Fruit fly (Drosophila melanogaster) whole organism, embryonic: ENCODE measurements around the gene CG7987.

Experiments used
- Awh ChIP-seq: fragments of 200-800 bp; sonication (Bioruptor generic); IDR thresholded peaks from 2 replicates; pipeline ENCODE4, ENCODE4 v1.3.6; 2022; ENCODE audit warnings: missing biosample characterization, missing genetic modification characterization
- BEAF-32 ChIP-seq: fragments of 200-800 bp; sonication (Bioruptor generic); optimal IDR thresholded peaks from 3 replicates; lab custom pipeline; 2017; ENCODE audit warnings: missing biosample characterization, missing genetic modification characterization, mild to moderate bottlenecking, moderate library complexity, missing genetic modification reagents
- CG1024 ChIP-seq: fragments of 200-800 bp; sonication (Bioruptor generic); IDR thresholded peaks from 2 replicates; pipeline ENCODE4 v1.3.6; 2022; ENCODE audit warnings: missing biosample characterization, missing genetic modification characterization
- CG11093 ChIP-seq: fragments of 200-800 bp; sonication (Bioruptor generic); IDR thresholded peaks from 3 replicates; pipeline ENCODE4 v1.3.6; 2022; ENCODE audit warnings: missing biosample characterization, missing genetic modification characterization
- CG12104 ChIP-seq: fragments of 200-800 bp; sonication (Bioruptor generic); optimal IDR thresholded peaks from 3 replicates; lab custom pipeline; 2016; ENCODE audit warnings: missing biosample characterization, missing genetic modification characterization
- CG12942 ChIP-seq: fragments of 200-800 bp; sonication (Bioruptor generic); optimal IDR thresholded peaks from 3 replicates; lab custom pipeline; 2016; ENCODE audit warnings: missing biosample characterization, missing genetic modification characterization
- CG17385 ChIP-seq: fragments of 200-800 bp; sonication (Bioruptor generic); optimal IDR thresholded peaks from 3 replicates; lab custom pipeline; 2018; ENCODE audit warnings: missing biosample characterization, mild to moderate bottlenecking, missing genetic modification characterization
- CG17568 ChIP-seq: fragments of 200-800 bp; sonication (Bioruptor generic); optimal IDR thresholded peaks from 2 replicates; lab custom pipeline; 2018; ENCODE audit warnings: missing biosample characterization, mild to moderate bottlenecking, missing genetic modification characterization, moderate library complexity
- CG17829 ChIP-seq: fragments of 200-800 bp; optimal IDR thresholded peaks from 2 replicates; lab custom pipeline; 2019; ENCODE audit warnings: missing biosample characterization, mild to moderate bottlenecking, missing genetic modification characterization, moderate library complexity
- CG18619 ChIP-seq: fragments of 200-800 bp; sonication (Bioruptor generic); optimal IDR thresholded peaks from 3 replicates; lab custom pipeline; 2017; ENCODE audit warnings: missing biosample characterization, mild to moderate bottlenecking, missing genetic modification characterization
- CG2199 ChIP-seq: fragments of 200-800 bp; sonication (Bioruptor generic); IDR thresholded peaks from 3 replicates; pipeline ENCODE4 v1.3.6; 2022; ENCODE audit warnings: missing biosample characterization, missing genetic modification characterization
- CG31224 ChIP-seq: fragments of 200-800 bp; sonication (Bioruptor generic); IDR thresholded peaks from 2 replicates; pipeline ENCODE4 v1.3.6; 2022; ENCODE audit warnings: missing biosample characterization, missing genetic modification characterization
- CG32532 ChIP-seq: fragments of 200-800 bp; sonication (Bioruptor generic); IDR thresholded peaks from 2 replicates; pipeline ENCODE4 v1.3.6; 2022; ENCODE audit warnings: missing biosample characterization, missing genetic modification characterization
- CG3726 ChIP-seq: fragments of 200-800 bp; sonication (Bioruptor generic); IDR thresholded peaks from 3 replicates; pipeline ENCODE4, ENCODE4 v1.3.6; 2022; ENCODE audit warnings: missing biosample characterization, missing genetic modification characterization
- CG43689 ChIP-seq: fragments of 200-800 bp; sonication (Bioruptor generic); IDR thresholded peaks from 2 replicates; pipeline ENCODE4 v1.3.6; 2022; ENCODE audit warnings: missing biosample characterization, missing genetic modification characterization
- CG4854 ChIP-seq: fragments of 200-800 bp; sonication (Bioruptor generic); optimal IDR thresholded peaks from 2 replicates; lab custom pipeline; 2016; ENCODE audit warnings: missing biosample characterization, missing genetic modification characterization, inconsistent platforms
- CG6854 ChIP-seq: fragments of 200-800 bp; sonication (Bioruptor generic); optimal IDR thresholded peaks from 3 replicates; lab custom pipeline; 2017; ENCODE audit warnings: missing biosample characterization, mild to moderate bottlenecking, missing genetic modification characterization
- CG9437 ChIP-seq: fragments of 200-800 bp; sonication (Bioruptor generic); optimal IDR thresholded peaks from 2 replicates; lab custom pipeline; 2018; ENCODE audit warnings: missing biosample characterization, mild to moderate bottlenecking, missing genetic modification characterization
- Camta ChIP-seq: fragments of 200-800 bp; sonication (Bioruptor generic); optimal IDR thresholded peaks from 2 replicates; lab custom pipeline; 2016; ENCODE audit warnings: missing biosample characterization, missing genetic modification characterization
- Fer2 ChIP-seq: fragments of 200-800 bp; sonication (Bioruptor generic); optimal IDR thresholded peaks from 2 replicates; lab custom pipeline; 2018; ENCODE audit warnings: missing biosample characterization, mild to moderate bottlenecking, missing genetic modification characterization, moderate library complexity
- Hand ChIP-seq: fragments of 200-800 bp; sonication (Bioruptor generic); optimal IDR thresholded peaks from 2 replicates; lab custom pipeline; 2017; ENCODE audit warnings: mild to moderate bottlenecking, missing biosample characterization, missing genetic modification reagents, missing genetic modification characterization
- Myb ChIP-seq: fragments of 200-800 bp; sonication (Bioruptor generic); optimal IDR thresholded peaks from 2 replicates; lab custom pipeline; 2016; ENCODE audit warnings: missing biosample characterization, missing genetic modification characterization
- NC2α ChIP-seq: fragments of 200-800 bp; sonication (Bioruptor generic); optimal IDR thresholded peaks from 2 replicates; lab custom pipeline; 2016; ENCODE audit warnings: missing biosample characterization, missing genetic modification characterization
- Nf-YC ChIP-seq: fragments of 200-800 bp; optimal IDR thresholded peaks from 3 replicates; lab custom pipeline; 2019; ENCODE audit warnings: missing biosample characterization, mild to moderate bottlenecking, missing genetic modification characterization, moderate library complexity
- Opbp ChIP-seq: fragments of 200-800 bp; sonication (Bioruptor generic); IDR thresholded peaks from 3 replicates; pipeline ENCODE4 v1.3.6; 2022; ENCODE audit warnings: missing biosample characterization, missing genetic modification characterization; ENCODE audit not compliant: partially characterized antibody
- Poxn ChIP-seq: fragments of 200-800 bp; sonication (Bioruptor generic); IDR thresholded peaks from 2 replicates; pipeline ENCODE4 v1.3.6; 2022; ENCODE audit warnings: missing biosample characterization, missing genetic modification characterization
- Ravus ChIP-seq: fragments of 200-800 bp; sonication (Bioruptor generic); IDR thresholded peaks from 2 replicates; pipeline ENCODE4 v1.3.6; 2022; ENCODE audit warnings: missing biosample characterization, missing genetic modification characterization
- Sox100B ChIP-seq: fragments of 200-800 bp; sonication (Bioruptor generic); optimal IDR thresholded peaks from 3 replicates; lab custom pipeline; 2018; ENCODE audit warnings: missing biosample characterization, mild to moderate bottlenecking, missing genetic modification characterization
- Sry-δ ChIP-seq: fragments of 200-800 bp; sonication (Bioruptor generic); optimal IDR thresholded peaks from 2 replicates; lab custom pipeline; 2016; ENCODE audit warnings: missing biosample characterization, missing genetic modification characterization
- Vsx1 ChIP-seq: fragments of 200-800 bp; sonication (Bioruptor generic); optimal IDR thresholded peaks from 2 replicates; lab custom pipeline; 2017; ENCODE audit warnings: missing biosample characterization, mild to moderate bottlenecking, missing genetic modification characterization, missing genetic modification reagents
- ap ChIP-seq: fragments of 200-800 bp; sonication (Bioruptor generic); IDR thresholded peaks from 2 replicates; pipeline ENCODE4 v1.3.6; 2022; ENCODE audit warnings: missing biosample characterization, missing genetic modification characterization
- corto ChIP-seq: fragments of 200-800 bp; sonication (Bioruptor generic); optimal IDR thresholded peaks from 2 replicates; lab custom pipeline; 2016; ENCODE audit warnings: missing biosample characterization, mild to moderate bottlenecking, missing genetic modification characterization, moderate library complexity
- ems ChIP-seq: fragments of 200-800 bp; sonication (Bioruptor generic); optimal IDR thresholded peaks from 3 replicates; lab custom pipeline; 2016; ENCODE audit warnings: missing biosample characterization, missing genetic modification characterization
- esg ChIP-seq: fragments of 200-800 bp; sonication (Bioruptor generic); conservative IDR thresholded peaks from 2 replicates; pipeline ENCODE4 v1.3.6; 2022; ENCODE audit warnings: missing biosample characterization, missing genetic modification characterization
- fd96Cb ChIP-seq: fragments of 200-800 bp; sonication (Bioruptor generic); optimal IDR thresholded peaks from 2 replicates; lab custom pipeline; 2018; ENCODE audit warnings: missing biosample characterization, mild to moderate bottlenecking, missing genetic modification characterization, moderate library complexity
- inv ChIP-seq: fragments of 200-800 bp; sonication (Bioruptor generic); IDR thresholded peaks from 2 replicates; pipeline ENCODE4 v1.3.6; 2022; ENCODE audit warnings: missing biosample characterization, missing genetic modification characterization; ENCODE audit not compliant: partially characterized antibody
- ken ChIP-seq: fragments of 200-800 bp; sonication (Bioruptor generic); IDR thresholded peaks from 3 replicates; pipeline ENCODE4 v1.3.6; 2022; ENCODE audit warnings: missing biosample characterization, missing genetic modification characterization
- lola ChIP-seq, 3 experiments: fragments of >200 bp in 2 of 3; fragments of 200-800 bp in 1 of 3; sonication (Bioruptor generic) in 1 of 3; optimal IDR thresholded peaks; 2 replicates each; lab custom pipeline; 2017 to 2019; ENCODE audit warnings: missing biosample characterization in 3 of 3, missing genetic modification characterization in 3 of 3, mild to moderate bottlenecking in 1 of 3, moderate library complexity in 1 of 3
- luna ChIP-seq: fragments of 200-800 bp; sonication (Bioruptor generic); optimal IDR thresholded peaks from 2 replicates; lab custom pipeline; 2016; ENCODE audit warnings: missing biosample characterization, missing genetic modification characterization
- mirr ChIP-seq: fragments of 200-800 bp; sonication (Bioruptor generic); optimal IDR thresholded peaks from 3 replicates; lab custom pipeline; 2018; ENCODE audit warnings: missing biosample characterization, mild to moderate bottlenecking, missing genetic modification characterization
- pan ChIP-seq, 4 experiments: fragments of >200 bp in 3 of 4; fragments of 200-800 bp in 1 of 4; sonication (Bioruptor generic) in 1 of 4; optimal IDR thresholded peaks in 3 of 4; IDR thresholded peaks in 1 of 4; 2 replicates each; pipeline versions ENCODE4 v1.3.6 to Lab custom; 2017 to 2022; ENCODE audit warnings: missing biosample characterization in 2 of 4, missing genetic modification characterization in 2 of 4, mixed read lengths in 1 of 4
- pfk ChIP-seq: fragments of 200-800 bp; sonication (Bioruptor generic); optimal IDR thresholded peaks from 2 replicates; lab custom pipeline; 2018; ENCODE audit warnings: missing biosample characterization, mild to moderate bottlenecking, missing genetic modification characterization, moderate library complexity
- sd ChIP-seq: fragments of 200-800 bp; sonication (Bioruptor generic); optimal IDR thresholded peaks from 3 replicates; lab custom pipeline; 2018; ENCODE audit warnings: missing biosample characterization, mild to moderate bottlenecking, missing genetic modification characterization, moderate library complexity
- sens-2 ChIP-seq: fragments of 200-800 bp; sonication (Bioruptor generic); IDR thresholded peaks from 2 replicates; pipeline ENCODE4 v1.3.6; 2022; ENCODE audit warnings: missing biosample characterization, missing genetic modification characterization
- sim ChIP-seq: fragments of 200-800 bp; sonication (Bioruptor generic); IDR thresholded peaks from 2 replicates; pipeline ENCODE4 v1.3.6; 2022; ENCODE audit warnings: missing biosample characterization, missing genetic modification characterization
- slou ChIP-seq: fragments of 200-800 bp; sonication (Bioruptor generic); optimal IDR thresholded peaks from 3 replicates; lab custom pipeline; 2016; ENCODE audit warnings: missing biosample characterization, missing genetic modification characterization
- tap ChIP-seq: fragments of 200-800 bp; optimal IDR thresholded peaks from 3 replicates; lab custom pipeline; 2019; ENCODE audit warnings: missing biosample characterization, mild to moderate bottlenecking, missing genetic modification characterization, moderate library complexity
- zfh1 ChIP-seq: fragments of 200-800 bp; sonication (Bioruptor generic); IDR thresholded peaks from 3 replicates; pipeline ENCODE4 v1.3.6; 2022; ENCODE audit warnings: missing biosample characterization, missing genetic modification characterization

Gene CG7987

DNA sequence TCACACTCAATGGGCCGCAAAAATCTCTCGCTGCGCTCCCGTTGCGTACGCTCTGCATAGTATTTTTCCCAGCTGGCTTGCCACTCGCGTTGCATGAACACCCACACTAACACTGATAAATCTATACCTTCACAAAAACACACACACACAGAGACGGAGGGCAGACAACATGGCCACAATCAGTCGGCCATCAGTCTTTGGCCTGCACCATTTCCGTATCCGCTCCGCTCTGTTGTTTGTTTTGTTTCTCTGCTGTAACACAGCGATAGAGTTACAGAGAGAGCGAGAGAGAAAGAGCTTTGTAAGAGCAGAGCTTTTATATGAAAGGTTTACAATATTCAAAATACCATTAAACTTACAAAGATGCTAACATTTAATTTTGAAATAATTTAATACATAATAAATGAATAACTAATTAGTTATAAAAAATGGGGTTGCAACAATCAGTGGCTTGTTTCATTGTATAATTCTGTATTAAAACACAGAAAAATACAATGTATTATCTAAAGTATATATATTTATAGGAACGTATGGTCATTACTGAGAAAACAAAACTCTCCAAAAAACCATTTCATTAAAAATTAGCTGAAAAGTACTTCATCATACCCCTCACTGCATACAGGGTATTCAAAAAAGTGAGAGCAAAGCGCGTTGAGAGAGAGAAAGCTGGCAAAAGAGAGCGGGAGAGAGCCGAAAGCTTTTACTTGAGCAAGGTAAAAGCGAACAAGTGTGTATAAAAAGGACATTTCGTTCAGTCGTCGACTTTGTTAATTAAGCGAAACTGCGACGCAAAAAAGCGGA, 33.4 kb upstream of the CG7987 start, which contains the start of gene CG14853 (continued):
- peak; percentile 34 for TF ChIP-seq tap (tag; lab: Kevin White, UChicago)
- 0 out of 3 replicates have a peak, but pooled peaks have one; percentile 45 for TF ChIP-seq CG11093 (GFP tag; lab: Robert Waterston, UW)
- TF ChIP-seq Vsx1 (GFP tag; lab: Kevin White, UChicago), result peak; percentile 55
- TF ChIP-seq ap, result peak; percentile 79
- no peak for TF ChIP-seq NC2α (GFP tag; lab: Kevin White, UChicago)
- peak; percentile 58 for TF ChIP-seq CG43689 (GFP tag; lab: Robert Waterston, UW)
- TF ChIP-seq luna (GFP tag; lab: Kevin White, UChicago), result no peak
- no peak for TF ChIP-seq Sry-δ (GFP tag; lab: Kevin White, UChicago)
- no peak for TF ChIP-seq Poxn (GFP tag; lab: Robert Waterston, UW)
- peak; percentile 59 for TF ChIP-seq Awh
- TF ChIP-seq Nf-YC, result peak; percentile 72
- peak; percentile 29 for TF ChIP-seq ems (GFP tag; lab: Kevin White, UChicago)
- peak; percentile 72 for TF ChIP-seq Hand (GFP tag; lab: Kevin White, UChicago)
- no peak for TF ChIP-seq CG3726 (GFP tag; lab: Robert Waterston, UW)
- TF ChIP-seq Sox100B (GFP tag; lab: Kevin White, UChicago), result peak; percentile 75
- TF ChIP-seq CG4854 (GFP tag; lab: Kevin White, UChicago), result no peak
- TF ChIP-seq sens-2 (GFP tag; lab: Robert Waterston, UW), result peak; percentile 65
- no peak for TF ChIP-seq Opbp (GFP tag; lab: Robert Waterston, UW)
- peak; percentile 77 for TF ChIP-seq zfh1 (GFP tag; lab: Robert Waterston, UW)
- TF ChIP-seq CG2199 (GFP tag; lab: Robert Waterston, UW), result no peak
- TF ChIP-seq fd96Cb (tag; lab: Kevin White, UChicago), result peak; percentile 64
- no peak for TF ChIP-seq corto (GFP tag; lab: Kevin White, UChicago)
- TF ChIP-seq sim (GFP tag; lab: Robert Waterston, UW), result peak; percentile 4; the same call in 1 of the 2 replicates
- TF ChIP-seq pfk (GFP tag; lab: Kevin White, UChicago), result peak; percentile 65
- peak; percentile 38 for TF ChIP-seq CG12104
- peak; percentile 77 for TF ChIP-seq CG17385 (GFP tag; lab: Kevin White, UChicago)
- peak; percentile 63 for TF ChIP-seq CG17568 (GFP tag; lab: Kevin White, UChicago)
- TF ChIP-seq CG31224 (GFP tag; lab: Robert Waterston, UW), result peak; percentile 7; the same call in 1 of the 2 replicates
- TF ChIP-seq Ravus (GFP tag; lab: Robert Waterston, UW), result peak; percentile 39
- peak; percentile 78 for TF ChIP-seq mirr (GFP tag; lab: Kevin White, UChicago)
- no peak for TF ChIP-seq BEAF-32 (GFP tag; lab: Kevin White, UChicago)
- no peak for TF ChIP-seq Myb (GFP tag; lab: Kevin White, UChicago)
- TF ChIP-seq Fer2 (tag; lab: Kevin White, UChicago), result peak; percentile 25
- TF ChIP-seq slou (GFP tag; lab: Kevin White, UChicago), result peak; percentile 68
- TF ChIP-seq CG1024 (GFP tag; lab: Robert Waterston, UW), result no peak
- TF ChIP-seq CG12942 (GFP tag; lab: Kevin White, UChicago), result peak; percentile 71
- peak; percentile 76 for TF ChIP-seq CG32532 (GFP tag; lab: Robert Waterston, UW)
- TF ChIP-seq Camta (GFP tag; lab: Kevin White, UChicago), result no peak
- peak; percentile 73 for TF ChIP-seq CG18619 (GFP tag; lab: Kevin White, UChicago)
- peak; percentile 61 for TF ChIP-seq CG6854
- TF ChIP-seq pan (optimal IDR thresholded peaks at IDR 0.05; lab: Kevin White, UChicago), result no peak
- peak in 1 of 2 experiments; percentile 87 for TF ChIP-seq pan (GFP tag; optimal IDR thresholded peaks at IDR 0.05 in 1 of 2, IDR thresholded peaks at IDR 0.05 in 1 of 2)
- TF ChIP-seq sd (tag; lab: Kevin White, UChicago), result no peak
- no peak for TF ChIP-seq inv (GFP tag; lab: Robert Waterston, UW)
- TF ChIP-seq esg (GFP tag; lab: Robert Waterston, UW), result peak; percentile 83
- peak; percentile 84 for TF ChIP-seq CG9437
- TF ChIP-seq CG17829, result peak; percentile 84
- peak in 1 of 3 experiments; percentile 84 for TF ChIP-seq lola (GFP tag; optimal IDR thresholded peaks at IDR 0.05; lab: Kevin White, UChicago)
- TF ChIP-seq ken (GFP tag; lab: Robert Waterston, UW), result peak; percentile 38; the same call in 1 of the 3 replicates
